Fruit fly (Drosophila melanogaster): ENCODE results near the gene sturkopf.
A peak's percentile ranks its signal among the peaks of the same experiment; 100 is the strongest.

DNA sequence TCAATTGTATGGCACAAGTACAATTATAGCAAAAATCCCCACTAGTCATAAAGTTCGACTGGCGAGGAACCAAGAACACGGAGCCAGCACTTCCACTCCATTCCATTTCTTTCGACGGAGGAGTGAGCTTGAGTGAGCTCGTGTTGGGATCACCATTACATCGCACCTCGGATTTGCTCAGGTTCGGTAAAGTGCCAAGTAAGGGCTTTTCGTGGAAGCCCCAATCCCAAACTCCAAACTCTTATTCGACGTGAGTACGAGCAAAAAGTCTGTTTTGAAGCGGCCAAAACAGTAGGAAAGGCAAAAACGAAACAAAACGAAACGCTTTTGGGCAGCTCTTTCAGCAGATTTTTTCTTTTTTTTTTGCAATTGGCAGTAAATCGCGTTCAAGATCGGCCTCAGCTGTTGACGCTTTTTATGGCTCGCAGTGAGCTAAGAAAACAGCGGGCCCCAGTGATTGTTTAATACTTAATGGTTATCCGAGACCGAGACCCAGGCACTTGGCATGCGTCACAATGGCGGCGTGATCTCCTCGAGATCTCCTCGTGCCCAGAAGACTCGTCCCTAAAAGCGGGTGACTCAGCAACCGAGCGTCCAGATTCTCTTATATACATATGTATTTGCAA, 7.9 kb upstream of the sturkopf start:
- TF ChIP-seq Abd-B (GFP tag; optimal IDR thresholded peaks at IDR 0.05) (no peak), h (GFP tag; optimal IDR thresholded peaks at IDR 0.05) (peak; percentile 71), psq (GFP tag; optimal IDR thresholded peaks at IDR 0.05) (peak; percentile 53)

Data from whole organism, wandering third instar larva.